Worm (Caenorhabditis elegans): ENCODE results near the gene lips-10.

lips-10 gene

ce11 chrII:8472916-8473315 is 33.9 kb downstream of the lips-10 start:
- TF ChIP-seq snpc-4 (tag; optimal IDR thresholded peaks at IDR 0.05) = no peak
- no peak for TF ChIP-seq mls-2 (tag; optimal IDR thresholded peaks at IDR 0.05)
- TF ChIP-seq elt-1 (tag; optimal IDR thresholded peaks at IDR 0.05; ENCODE audit: borderline replicate concordance, insufficient read depth) = no peak
- no peak for TF ChIP-seq ceh-83 (GFP tag; optimal IDR thresholded peaks at IDR 0.05)
- no peak for TF ChIP-seq unc-120 (tag; optimal IDR thresholded peaks at IDR 0.05; ENCODE audit: poor library complexity, severe bottlenecking)
- no peak for TF ChIP-seq nhr-2 (tag; optimal IDR thresholded peaks at IDR 0.05)
- no peak for TF ChIP-seq nhr-76 (tag; optimal IDR thresholded peaks at IDR 0.05)
- TF ChIP-seq zip-8 (tag; optimal IDR thresholded peaks at IDR 0.05) = no peak
- no peak for TF ChIP-seq elt-3 (tag; optimal IDR thresholded peaks at IDR 0.05)
- TF ChIP-seq lin-13 (tag; optimal IDR thresholded peaks at IDR 0.05) = no peak
- no peak for TF ChIP-seq unc-39 (tag; optimal IDR thresholded peaks at IDR 0.05)
- TF ChIP-seq flh-1 (GFP tag; optimal IDR thresholded peaks at IDR 0.05) = no peak
- TF ChIP-seq bed-3 (GFP tag; optimal IDR thresholded peaks at IDR 0.05) = no peak
- TF ChIP-seq ces-1 (GFP tag; optimal IDR thresholded peaks at IDR 0.05) = no peak
- no peak for TF ChIP-seq pha-4 (tag; optimal IDR thresholded peaks at IDR 0.05)
- TF ChIP-seq mep-1 (tag; optimal IDR thresholded peaks at IDR 0.05) = no peak
- TF ChIP-seq lsy-2 (tag; optimal IDR thresholded peaks at IDR 0.05) = no peak
- no peak for TF ChIP-seq cnd-1 (tag; optimal IDR thresholded peaks at IDR 0.05)
- TF ChIP-seq ceh-43 (GFP tag; optimal IDR thresholded peaks at IDR 0.05) = no peak

ce11 chrII:8475306-8475822 is 36.4 kb downstream of the lips-10 start, which contains the start of the genes M05D6.1 and M05D6.3:
Gene M05D6.1 (minus strand): TSS chrII:8475406.
Gene M05D6.3 (plus strand): TSS chrII:8475772.
- TF ChIP-seq nhr-12 (tag; optimal IDR thresholded peaks at IDR 0.05) = no peak
- no peak for TF ChIP-seq snpc-4 (tag; optimal IDR thresholded peaks at IDR 0.05)
- no peak for TF ChIP-seq sem-2 (GFP tag; optimal IDR thresholded peaks at IDR 0.05)
- TF ChIP-seq drap-1 (GFP tag; optimal IDR thresholded peaks at IDR 0.05) = no peak
- no peak for TF ChIP-seq ces-1 (GFP tag; optimal IDR thresholded peaks at IDR 0.05)
- no peak for TF ChIP-seq flh-1 (GFP tag; optimal IDR thresholded peaks at IDR 0.05)
- TF ChIP-seq lsy-2 (tag; optimal IDR thresholded peaks at IDR 0.05) = no peak
- TF ChIP-seq unc-62 (GFP tag; optimal IDR thresholded peaks at IDR 0.05) = no peak
- no peak for TF ChIP-seq elt-3 (tag; optimal IDR thresholded peaks at IDR 0.05)
- no peak for TF ChIP-seq hlh-1 (tag; optimal IDR thresholded peaks at IDR 0.05)
- TF ChIP-seq ceh-39 (tag; optimal IDR thresholded peaks at IDR 0.05) = no peak
- no peak for TF ChIP-seq pha-4 (tag; optimal IDR thresholded peaks at IDR 0.05)
- TF ChIP-seq nhr-28 (tag; optimal IDR thresholded peaks at IDR 0.05) = no peak
- TF ChIP-seq zip-8 (tag; optimal IDR thresholded peaks at IDR 0.05) = no peak
- TF ChIP-seq ceh-83 (GFP tag; optimal IDR thresholded peaks at IDR 0.05) = no peak
- TF ChIP-seq nhr-2 (tag; optimal IDR thresholded peaks at IDR 0.05) = no peak

ce11 chrII:8479337-8479736 is 40.4 kb downstream of the lips-10 start:
- TF ChIP-seq drap-1 (GFP tag; optimal IDR thresholded peaks at IDR 0.05) (no peak), cnd-1 (tag; optimal IDR thresholded peaks at IDR 0.05) (no peak), unc-62 (GFP tag; optimal IDR thresholded peaks at IDR 0.05) (no peak), zip-8 (tag; optimal IDR thresholded peaks at IDR 0.05) (no peak), ceh-43 (GFP tag; optimal IDR thresholded peaks at IDR 0.05) (no peak), sem-2 (GFP tag; optimal IDR thresholded peaks at IDR 0.05) (no peak), nhr-2 (tag; optimal IDR thresholded peaks at IDR 0.05) (no peak), nhr-237 (tag; optimal IDR thresholded peaks at IDR 0.05) (no peak), ztf-11 (tag; optimal IDR thresholded peaks at IDR 0.05) (no peak), mab-5 (tag; optimal IDR thresholded peaks at IDR 0.05) (no peak), hlh-1 (tag; optimal IDR thresholded peaks at IDR 0.05) (no peak), ham-2 (GFP tag; optimal IDR thresholded peaks at IDR 0.05) (no peak), snpc-4 (tag; optimal IDR thresholded peaks at IDR 0.05) (no peak), lin-32 (GFP tag; optimal IDR thresholded peaks at IDR 0.05) (no peak), sptf-1 (tag; optimal IDR thresholded peaks at IDR 0.05) (no peak), M03D4.4 (tag; optimal IDR thresholded peaks at IDR 0.05) (no peak), mls-2 (tag; optimal IDR thresholded peaks at IDR 0.05) (no peak)

ce11 chrII:8480166-8480565 is 41.2 kb downstream of the lips-10 start, which contains the start of gene lact-4:
Gene lact-4 (minus strand): TSS chrII:8480478.
- no peak for TF ChIP-seq mab-5 (tag; optimal IDR thresholded peaks at IDR 0.05)
- TF ChIP-seq unc-39 (tag; optimal IDR thresholded peaks at IDR 0.05) = no peak
- TF ChIP-seq snpc-4 (tag; optimal IDR thresholded peaks at IDR 0.05) = no peak
- TF ChIP-seq unc-62 (GFP tag; optimal IDR thresholded peaks at IDR 0.05) = no peak
- no peak for TF ChIP-seq mls-2 (tag; optimal IDR thresholded peaks at IDR 0.05)
- no peak for TF ChIP-seq drap-1 (GFP tag; optimal IDR thresholded peaks at IDR 0.05)
- TF ChIP-seq ham-2 (GFP tag; optimal IDR thresholded peaks at IDR 0.05) = no peak
- TF ChIP-seq lin-13 (tag; optimal IDR thresholded peaks at IDR 0.05) = no peak
